Worm (Caenorhabditis elegans) whole organism, mixed stage, embryonic: Measurements from ENCODE around the gene tsp-16.

Experiments used
- M03D4.4 ChIP-seq: sonication (generic microtip); optimal IDR thresholded peaks from 2 replicates; lab custom pipeline; 2017; ENCODE audit warnings: mild to moderate bottlenecking, missing genetic modification characterization, missing compliant biosample characterization
- bed-3 ChIP-seq: fragments of 200-800 bp; sonication (Bioruptor generic); optimal IDR thresholded peaks from 3 replicates; lab custom pipeline; 2018; ENCODE audit warnings: mild to moderate bottlenecking, missing genetic modification characterization, moderate library complexity, missing compliant biosample characterization
- blmp-1 ChIP-seq: fragments of 150-350 bp; optimal IDR thresholded peaks from 2 replicates; lab custom pipeline; 2014; ENCODE audit warnings: missing biosample characterization, missing genetic modification characterization
- ceh-39 ChIP-seq: fragments of 150-350 bp; optimal IDR thresholded peaks from 2 replicates; lab custom pipeline; 2014; ENCODE audit warnings: missing biosample characterization, missing genetic modification characterization
- ceh-83 ChIP-seq: fragments of 200-800 bp; sonication (Bioruptor generic); optimal IDR thresholded peaks from 2 replicates; lab custom pipeline; 2018; ENCODE audit warnings: mild to moderate bottlenecking, missing genetic modification characterization, missing compliant biosample characterization
- ces-1 ChIP-seq: fragments of 150-350 bp; optimal IDR thresholded peaks from 2 replicates; lab custom pipeline; 2014; ENCODE audit warnings: missing biosample characterization, missing genetic modification reagents, missing genetic modification characterization
- drap-1 ChIP-seq: fragments of 200-800 bp; sonication (Bioruptor generic); optimal IDR thresholded peaks from 3 replicates; lab custom pipeline; 2018; ENCODE audit warnings: mild to moderate bottlenecking, missing genetic modification characterization, missing compliant biosample characterization
- elt-1 ChIP-seq: sonication (generic microtip); optimal IDR thresholded peaks from 2 replicates; lab custom pipeline; 2017; ENCODE audit warnings: missing genetic modification characterization, mild to moderate bottlenecking, missing compliant biosample characterization, antibody characterized with exemption, moderate library complexity, borderline replicate concordance; ENCODE audit not compliant: insufficient read depth
- elt-3 ChIP-seq: fragments of 150-350 bp; optimal IDR thresholded peaks from 2 replicates; lab custom pipeline; 2014; ENCODE audit warnings: missing biosample characterization, missing genetic modification characterization
- flh-1 ChIP-seq: fragments of 200-800 bp; sonication (Bioruptor generic); optimal IDR thresholded peaks from 2 replicates; lab custom pipeline; 2018; ENCODE audit warnings: mild to moderate bottlenecking, missing genetic modification characterization, moderate library complexity, missing compliant biosample characterization
- ham-2 ChIP-seq: fragments of 200-800 bp; sonication (Bioruptor generic); optimal IDR thresholded peaks from 2 replicates; lab custom pipeline; 2018; ENCODE audit warnings: mild to moderate bottlenecking, missing genetic modification characterization, missing compliant biosample characterization
- hlh-1 ChIP-seq: fragments of 150-350 bp; optimal IDR thresholded peaks from 2 replicates; lab custom pipeline; 2014; ENCODE audit warnings: missing biosample characterization, missing genetic modification reagents, missing genetic modification characterization
- mab-5 ChIP-seq: fragments of 150-350 bp; optimal IDR thresholded peaks from 2 replicates; lab custom pipeline; 2014; ENCODE audit warnings: missing biosample characterization, missing genetic modification characterization
- mep-1 ChIP-seq: fragments of 150-350 bp; optimal IDR thresholded peaks from 2 replicates; lab custom pipeline; 2017; ENCODE audit warnings: missing biosample characterization, missing genetic modification reagents, missing genetic modification characterization, inconsistent platforms
- mls-2 ChIP-seq: sonication (generic microtip); optimal IDR thresholded peaks from 2 replicates; lab custom pipeline; 2016; ENCODE audit warnings: mild to moderate bottlenecking, missing genetic modification characterization, moderate library complexity, missing compliant biosample characterization
- nhr-12 ChIP-seq: fragments of 150-350 bp; optimal IDR thresholded peaks from 2 replicates; lab custom pipeline; 2014; ENCODE audit warnings: missing biosample characterization, missing genetic modification characterization
- nhr-2 ChIP-seq: fragments of 150-350 bp; optimal IDR thresholded peaks from 2 replicates; lab custom pipeline; 2014; ENCODE audit warnings: missing biosample characterization, missing genetic modification characterization
- nhr-28 ChIP-seq: fragments of 150-350 bp; optimal IDR thresholded peaks from 2 replicates; lab custom pipeline; 2014; ENCODE audit warnings: missing biosample characterization, missing genetic modification characterization
- pha-4 ChIP-seq: fragments of 150-350 bp; optimal IDR thresholded peaks from 2 replicates; lab custom pipeline; 2018; ENCODE audit warnings: missing biosample characterization, missing genetic modification reagents, missing genetic modification characterization
- sptf-1 ChIP-seq: sonication (generic microtip); optimal IDR thresholded peaks from 2 replicates; lab custom pipeline; 2017; ENCODE audit warnings: mild to moderate bottlenecking, missing genetic modification characterization, moderate library complexity, missing compliant biosample characterization
- tbx-8 ChIP-seq: fragments of 200-800 bp; sonication (Bioruptor generic); optimal IDR thresholded peaks from 2 replicates; lab custom pipeline; 2018; ENCODE audit warnings: mild to moderate bottlenecking, missing genetic modification characterization, moderate library complexity, missing compliant biosample characterization
- unc-120 ChIP-seq: sonication (generic microtip); optimal IDR thresholded peaks from 2 replicates; lab custom pipeline; 2017; ENCODE audit warnings: missing genetic modification characterization, missing compliant biosample characterization; ENCODE audit not compliant: poor library complexity, severe bottlenecking
- unc-39 ChIP-seq: fragments of 150-350 bp; optimal IDR thresholded peaks from 2 replicates; lab custom pipeline; 2014; ENCODE audit warnings: missing biosample characterization, missing genetic modification characterization
- unc-62 ChIP-seq: fragments of 150-350 bp; optimal IDR thresholded peaks from 2 replicates; lab custom pipeline; 2014; ENCODE audit warnings: missing biosample characterization, missing genetic modification reagents, missing genetic modification characterization
- zip-8 ChIP-seq: fragments of 150-350 bp; optimal IDR thresholded peaks from 2 replicates; lab custom pipeline; 2014; ENCODE audit warnings: missing biosample characterization, missing genetic modification characterization
- ztf-11 ChIP-seq: fragments of 150-350 bp; optimal IDR thresholded peaks from 2 replicates; lab custom pipeline; 2014; ENCODE audit warnings: missing biosample characterization, missing genetic modification characterization

tsp-16 gene

ce11 chrX:6996448-6996847 is at the start of gene tsp-16, which contains the start of gene F01E11.20:
tsp-16 (minus strand) TSS chrX:6996620.
F01E11.20 (minus strand) TSS chrX:6996548.
- TF ChIP-seq ham-2 (GFP tag; lab: Kevin White, UChicago) = no peak

ce11 chrX:7040760-7041159 is 44.3 kb upstream of the tsp-16 start:
- TF ChIP-seq ceh-83 (GFP tag; lab: Kevin White, UChicago) = no peak
- TF ChIP-seq nhr-12 (tag; lab: Kevin White, UChicago) = no peak
- TF ChIP-seq ces-1 (GFP tag; lab: Kevin White, UChicago) = peak; percentile 100
- TF ChIP-seq, all 35 proteins: peak for 1

ce11 chrX:7037998-7038397 is 41.6 kb upstream of the tsp-16 start:
- TF ChIP-seq flh-1 (GFP tag; lab: Kevin White, UChicago) (no peak), ces-1 (GFP tag; lab: Kevin White, UChicago) (peak; percentile 38)

ce11 chrX:7035937-7036336 is 39.5 kb upstream of the tsp-16 start, which contains the start of gene cest-19:
cest-19 (minus strand) TSS chrX:7036037.
- TF ChIP-seq mab-5 (tag; lab: Kevin White, UChicago) (no peak), elt-1 (tag; lab: Kevin White, UChicago) (no peak), tbx-8 (GFP tag; lab: Kevin White, UChicago) (no peak), nhr-2 (tag; lab: Kevin White, UChicago) (no peak), nhr-28 (tag; lab: Kevin White, UChicago) (no peak), ham-2 (GFP tag; lab: Kevin White, UChicago) (no peak)
- TF ChIP-seq, all 35 proteins: peak for 0

ce11 chrX:7033716-7034270 is 37.4 kb upstream of the tsp-16 start:
- no peak for TF ChIP-seq ceh-39 (tag; lab: Kevin White, UChicago)
- TF ChIP-seq elt-1 (tag; lab: Kevin White, UChicago) = no peak
- TF ChIP-seq pha-4 (tag; lab: Kevin White, UChicago) = no peak
- TF ChIP-seq unc-120 (tag; lab: Kevin White, UChicago) = no peak
- peak; percentile 47 for TF ChIP-seq ces-1 (GFP tag; lab: Kevin White, UChicago)
- no peak for TF ChIP-seq nhr-2 (tag; lab: Kevin White, UChicago)

- no peak for TF ChIP-seq blmp-1
- TF ChIP-seq M03D4.4 = no peak
- no peak for TF ChIP-seq elt-3 (tag; lab: Kevin White, UChicago)
- no peak for TF ChIP-seq sptf-1 (tag; lab: Kevin White, UChicago)
- no peak for TF ChIP-seq unc-62 (GFP tag; lab: Kevin White, UChicago)
- no peak for TF ChIP-seq hlh-1 (tag; lab: Kevin White, UChicago)
- TF ChIP-seq nhr-12 (tag; lab: Kevin White, UChicago) = no peak
- TF ChIP-seq mab-5 (tag; lab: Kevin White, UChicago) = no peak
Observed at ce11 chrX:7028836-7029235, 32.4 kb upstream of the tsp-16 start, which contains the start of gene flp-26. flp-26 (plus strand) TSS chrX:7029136.

- no peak for TF ChIP-seq ham-2 (GFP tag; lab: Kevin White, UChicago)
- TF ChIP-seq pha-4 (tag; lab: Kevin White, UChicago) = no peak
- no peak for TF ChIP-seq M03D4.4
- peak; percentile 26 for TF ChIP-seq ces-1 (GFP tag; lab: Kevin White, UChicago)
- no peak for TF ChIP-seq flh-1 (GFP tag; lab: Kevin White, UChicago)
- no peak for TF ChIP-seq zip-8 (tag; lab: Kevin White, UChicago)
- TF ChIP-seq, all 35 proteins: peak for 1
Observed at ce11 chrX:7019733-7020132, 23.3 kb upstream of the tsp-16 start, which contains the start of gene cah-5. cah-5 (plus strand) TSS chrX:7020033.

ce11 chrX:7005919-7006318 is 9.5 kb upstream of the tsp-16 start:
- TF ChIP-seq unc-39 (no peak), nhr-2 (tag; lab: Kevin White, UChicago) (no peak)
- TF ChIP-seq, all 35 proteins: peak for 0

- TF ChIP-seq ztf-11 (tag; lab: Kevin White, UChicago) (no peak), blmp-1 (no peak), drap-1 (GFP tag; lab: Kevin White, UChicago) (no peak), nhr-2 (tag; lab: Kevin White, UChicago) (no peak), bed-3 (GFP tag; lab: Kevin White, UChicago) (no peak), mep-1 (tag; lab: Kevin White, UChicago) (no peak), ceh-83 (GFP tag; lab: Kevin White, UChicago) (no peak), flh-1 (GFP tag; lab: Kevin White, UChicago) (no peak), mls-2 (no peak), M03D4.4 (no peak), ham-2 (GFP tag; lab: Kevin White, UChicago) (no peak), ces-1 (GFP tag; lab: Kevin White, UChicago) (no peak)
Observed at ce11 chrX:7005475-7005874, 9.1 kb upstream of the tsp-16 start, which contains the start of gene tyra-2. tyra-2 (minus strand) TSS chrX:7005575.
